Worm (Caenorhabditis elegans) whole organism, L2 larva: Measurements from ENCODE around the gene ama-1.
A peak's percentile ranks its signal among the peaks of the same experiment; 100 is the strongest.

Source experiments
- C34F6.9 ChIP-seq: fragments of 150-350 bp; optimal IDR thresholded peaks from 2 replicates; lab custom pipeline; 2014; ENCODE audit warnings: missing biosample characterization, missing genetic modification characterization
- F13H6.1 ChIP-seq: sonication (generic microtip); optimal IDR thresholded peaks from 2 replicates; lab custom pipeline; 2016; ENCODE audit warnings: missing genetic modification characterization, missing compliant biosample characterization
- R02D3.7 ChIP-seq: fragments of 150-350 bp; optimal IDR thresholded peaks from 2 replicates; lab custom pipeline; 2014; ENCODE audit warnings: missing biosample characterization, missing genetic modification characterization
- Y55F3AM.14 ChIP-seq: fragments of 200-800 bp; sonication (Bioruptor generic); optimal IDR thresholded peaks from 2 replicates; lab custom pipeline; 2018; ENCODE audit warnings: mild to moderate bottlenecking, missing genetic modification characterization, missing compliant biosample characterization
- ZK546.5 ChIP-seq: sonication (generic microtip); optimal IDR thresholded peaks from 2 replicates; lab custom pipeline; 2017; ENCODE audit warnings: missing biosample characterization, missing genetic modification characterization
- ama-1 ChIP-seq: fragments of 150-350 bp; optimal IDR thresholded peaks from 2 replicates; lab custom pipeline; 2018; ENCODE audit warnings: inconsistent platforms
- blmp-1 ChIP-seq: sonication (generic microtip); optimal IDR thresholded peaks from 2 replicates; lab custom pipeline; 2017; ENCODE audit warnings: missing genetic modification characterization, mild to moderate bottlenecking, missing compliant biosample characterization, antibody characterized with exemption, moderate library complexity; ENCODE audit not compliant: insufficient read depth
- ceh-82 ChIP-seq: fragments of 150-350 bp; optimal IDR thresholded peaks from 2 replicates; lab custom pipeline; 2014; ENCODE audit warnings: missing biosample characterization, missing genetic modification characterization
- crh-2 ChIP-seq: sonication (generic microtip); optimal IDR thresholded peaks from 2 replicates; lab custom pipeline; 2017; ENCODE audit warnings: missing biosample characterization, missing genetic modification characterization
- elt-3 ChIP-seq: sonication (generic microtip); optimal IDR thresholded peaks from 2 replicates; lab custom pipeline; 2017; ENCODE audit warnings: missing biosample characterization, missing genetic modification characterization
- fos-1 ChIP-seq: fragments of 150-350 bp; optimal IDR thresholded peaks from 2 replicates; lab custom pipeline; 2014; ENCODE audit warnings: missing biosample characterization, missing genetic modification characterization
- gmeb-1 ChIP-seq: fragments of 150-350 bp; optimal IDR thresholded peaks from 2 replicates; lab custom pipeline; 2014; ENCODE audit warnings: missing biosample characterization, missing genetic modification characterization
- lin-11 ChIP-seq: fragments of 150-350 bp; sonication (generic microtip); optimal IDR thresholded peaks from 2 replicates; lab custom pipeline; 2014; ENCODE audit warnings: missing biosample characterization, missing genetic modification characterization, inconsistent platforms, mixed read lengths
- lin-13 ChIP-seq: fragments of 150-350 bp; optimal IDR thresholded peaks from 2 replicates; lab custom pipeline; 2014; ENCODE audit warnings: missing biosample characterization, missing genetic modification reagents, missing genetic modification characterization
- lsy-2 ChIP-seq, 2 experiments: fragments of 150-350 bp in 1 of 2; sonication (generic microtip) in 1 of 2; optimal IDR thresholded peaks; 2 replicates each; lab custom pipeline; 2014 to 2017; ENCODE audit warnings: missing biosample characterization in 2 of 2, missing genetic modification characterization in 2 of 2
- mbf-1 ChIP-seq: sonication (generic microtip); optimal IDR thresholded peaks from 2 replicates; lab custom pipeline; 2017; ENCODE audit warnings: missing biosample characterization, missing genetic modification characterization
- nhr-11 ChIP-seq: fragments of 150-350 bp; optimal IDR thresholded peaks from 2 replicates; lab custom pipeline; 2014; ENCODE audit warnings: missing biosample characterization, missing genetic modification characterization
- nhr-129 ChIP-seq: fragments of 150-350 bp; optimal IDR thresholded peaks from 2 replicates; lab custom pipeline; 2014; ENCODE audit warnings: missing biosample characterization, missing genetic modification characterization
- nhr-21 ChIP-seq: fragments of 150-350 bp; optimal IDR thresholded peaks from 2 replicates; lab custom pipeline; 2014; ENCODE audit warnings: missing biosample characterization, missing genetic modification characterization
- nhr-23 ChIP-seq: fragments of 150-350 bp; optimal IDR thresholded peaks from 2 replicates; lab custom pipeline; 2014; ENCODE audit warnings: missing biosample characterization, missing genetic modification reagents, missing genetic modification characterization
- nhr-25 ChIP-seq: fragments of 150-350 bp; sonication (generic microtip); optimal IDR thresholded peaks from 3 replicates; lab custom pipeline; 2014; ENCODE audit warnings: missing biosample characterization, missing genetic modification characterization
- nhr-6 ChIP-seq: fragments of 150-350 bp; optimal IDR thresholded peaks from 2 replicates; lab custom pipeline; 2014; ENCODE audit warnings: missing biosample characterization, missing genetic modification characterization
- peb-1 ChIP-seq: fragments of 150-350 bp; optimal IDR thresholded peaks from 2 replicates; lab custom pipeline; 2014; ENCODE audit warnings: missing biosample characterization, missing genetic modification characterization
- sem-4 ChIP-seq: fragments of 150-350 bp; optimal IDR thresholded peaks from 2 replicates; lab custom pipeline; 2014; ENCODE audit warnings: missing biosample characterization, missing genetic modification reagents, missing genetic modification characterization
- sma-3 ChIP-seq: sonication (generic microtip); optimal IDR thresholded peaks from 2 replicates; lab custom pipeline; 2016; ENCODE audit warnings: missing genetic modification reagents, missing genetic modification characterization, missing compliant biosample characterization
- snpc-4 ChIP-seq: fragments of 150-350 bp; optimal IDR thresholded peaks from 2 replicates; lab custom pipeline; 2014; ENCODE audit warnings: missing biosample characterization, missing genetic modification characterization
- unc-55 ChIP-seq: fragments of 150-350 bp; sonication (generic microtip); optimal IDR thresholded peaks from 3 replicates; lab custom pipeline; 2014; ENCODE audit warnings: missing biosample characterization, missing genetic modification reagents, missing genetic modification characterization
- unc-62 ChIP-seq: fragments of 150-350 bp; optimal IDR thresholded peaks from 2 replicates; lab custom pipeline; 2014; ENCODE audit warnings: missing biosample characterization, missing genetic modification reagents, missing genetic modification characterization
- zag-1 ChIP-seq: fragments of 150-350 bp; optimal IDR thresholded peaks from 2 replicates; lab custom pipeline; 2014; ENCODE audit warnings: missing biosample characterization, missing genetic modification characterization
- ztf-1 ChIP-seq: fragments of 200-800 bp; sonication (Bioruptor generic); conservative IDR thresholded peaks from 2 replicates; pipeline ENCODE4 v1.3.6; 2022; ENCODE audit warnings: missing genetic modification characterization, missing compliant biosample characterization
- ztf-11 ChIP-seq: sonication (generic microtip); optimal IDR thresholded peaks from 2 replicates; lab custom pipeline; 2017; ENCODE audit warnings: missing biosample characterization, missing genetic modification characterization

Gene ama-1

ce11 chrIV:4294552-4294951 is 46.7 kb downstream of the ama-1 start, which contains the start of gene F15E6.3 (continued):
- no peak for TF ChIP-seq mbf-1 (tag; lab: Kevin White, UChicago)
- TF ChIP-seq, all 48 proteins: peak for 6

- TF ChIP-seq ztf-11 (tag; lab: Kevin White, UChicago): no peak
- TF ChIP-seq ama-1: no peak
- no peak for TF ChIP-seq crh-2 (tag; lab: Kevin White, UChicago)
- TF ChIP-seq lin-13 (GFP tag; lab: Kevin White, UChicago): no peak
- no peak for TF ChIP-seq sem-4 (tag; lab: Kevin White, UChicago)
- TF ChIP-seq ceh-82 (tag; lab: Kevin White, UChicago): no peak
- TF ChIP-seq nhr-6 (tag; lab: Kevin White, UChicago): no peak
- no peak for TF ChIP-seq blmp-1 (tag; lab: Kevin White, UChicago)
- TF ChIP-seq lin-11: no peak
- TF ChIP-seq nhr-129 (tag; lab: Kevin White, UChicago): no peak
- TF ChIP-seq R02D3.7 (tag; lab: Kevin White, UChicago): no peak
- no peak for TF ChIP-seq F13H6.1 (tag; lab: Kevin White, UChicago)
- no peak for TF ChIP-seq unc-62 (GFP tag; lab: Kevin White, UChicago)
- TF ChIP-seq nhr-23 (tag; lab: Kevin White, UChicago): no peak
- TF ChIP-seq C34F6.9 (tag; lab: Kevin White, UChicago): no peak
- TF ChIP-seq gmeb-1: no peak
- no peak for TF ChIP-seq peb-1 (tag; lab: Kevin White, UChicago)
- no peak for TF ChIP-seq sma-3 (GFP tag; lab: Kevin White, UChicago)
- TF ChIP-seq zag-1: no peak
- no peak for TF ChIP-seq unc-55 (GFP tag; lab: Kevin White, UChicago)
Measured at ce11 chrIV:4298983-4299382, 51.1 kb downstream of the ama-1 start, which contains the start of gene F15E6.9. Gene F15E6.9 (minus strand): TSS chrIV:4299083.

ce11 chrIV:4299994-4300393 is 52.1 kb downstream of the ama-1 start:
- peak; percentile 44 for TF ChIP-seq nhr-25 (tag; lab: Kevin White, UChicago)
- no peak for TF ChIP-seq F13H6.1 (tag; lab: Kevin White, UChicago)
- peak; percentile 30 for TF ChIP-seq nhr-21 (tag; lab: Kevin White, UChicago)
- TF ChIP-seq, all 48 proteins: peak for 2

ce11 chrIV:4301202-4301601 is 53.3 kb downstream of the ama-1 start, which contains the start of gene lgc-22:
Gene lgc-22 (plus strand): TSS chrIV:4301306.
- no peak for TF ChIP-seq crh-2 (tag; lab: Kevin White, UChicago)
- TF ChIP-seq ZK546.5 (tag; lab: Kevin White, UChicago): no peak
- TF ChIP-seq unc-62 (GFP tag; lab: Kevin White, UChicago): no peak

ce11 chrIV:4306317-4306716 is 58.4 kb downstream of the ama-1 start:
- no peak for TF ChIP-seq ama-1
- no peak for TF ChIP-seq ceh-82 (tag; lab: Kevin White, UChicago)
- TF ChIP-seq fos-1 (tag; lab: Kevin White, UChicago): no peak
- no peak for TF ChIP-seq C34F6.9 (tag; lab: Kevin White, UChicago)

- no peak for TF ChIP-seq gmeb-1
- no peak for TF ChIP-seq elt-3
- TF ChIP-seq C34F6.9 (tag; lab: Kevin White, UChicago): no peak
- TF ChIP-seq lin-13 (GFP tag; lab: Kevin White, UChicago): no peak
- TF ChIP-seq unc-55 (GFP tag; lab: Kevin White, UChicago): no peak
- TF ChIP-seq F13H6.1 (tag; lab: Kevin White, UChicago): no peak
- no peak for TF ChIP-seq nhr-129 (tag; lab: Kevin White, UChicago)
- no peak for TF ChIP-seq Y55F3AM.14 (GFP tag; lab: Kevin White, UChicago)
- TF ChIP-seq snpc-4 (tag; lab: Kevin White, UChicago): no peak
- no peak for TF ChIP-seq ceh-82 (tag; lab: Kevin White, UChicago)
- no peak for TF ChIP-seq ama-1
- TF ChIP-seq unc-62 (GFP tag; lab: Kevin White, UChicago): no peak
- no peak for TF ChIP-seq lsy-2 (tag; optimal IDR thresholded peaks at IDR 0.05; lab: Kevin White, UChicago)
- TF ChIP-seq ztf-1 (GFP tag; lab: Robert Waterston, UW): no peak
- no peak for TF ChIP-seq nhr-11
- TF ChIP-seq, all 48 proteins: peak for 0
Measured at ce11 chrIV:4307227-4307946, 59.5 kb downstream of the ama-1 start, which contains the start of gene set-9. Gene set-9 (plus strand): TSS chrIV:4307896.
